Fruit fly (Drosophila melanogaster): ENCODE measurements around the gene CG3558.

The CG3558 gene

DNA sequence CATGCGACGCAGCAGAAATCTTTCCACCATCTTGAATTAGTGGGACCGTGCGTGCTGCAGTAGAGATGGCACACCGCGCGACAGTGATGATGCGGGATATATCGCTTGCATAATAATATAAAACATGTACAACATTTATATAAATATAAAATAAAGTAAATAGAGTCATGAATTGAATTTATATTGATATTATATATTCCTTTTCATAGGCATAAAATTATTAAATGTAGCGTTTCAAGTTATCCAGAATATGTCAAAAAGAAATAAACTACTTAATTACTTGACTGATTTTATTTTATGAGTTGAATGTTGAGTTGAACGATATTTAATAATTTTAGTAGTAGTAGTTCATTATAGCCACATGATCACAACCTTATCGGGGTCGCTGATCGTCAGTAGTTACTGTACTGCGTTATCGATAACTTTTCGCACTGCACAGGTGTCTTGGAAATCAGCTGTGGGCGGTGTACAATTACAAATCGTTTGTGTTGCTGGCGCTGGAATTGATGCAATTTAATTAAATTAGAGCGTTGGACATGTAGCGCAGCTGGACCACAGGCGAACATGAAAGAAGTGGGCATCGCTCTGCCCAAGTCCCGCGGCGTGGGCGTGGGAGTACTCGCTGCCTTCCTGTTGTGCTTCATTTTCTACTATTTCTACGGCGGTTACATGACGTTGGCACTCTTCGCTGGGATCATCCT lies 4.8 kb upstream of the CG3558 start, which contains the start of the genes Chd1 and Bem46 (continued):
- TF ChIP-seq Nf-YB (GFP tag; optimal IDR thresholded peaks at IDR 0.05) (peak; percentile 67), Hmr (GFP tag; optimal IDR thresholded peaks at IDR 0.05) (no peak), lab (GFP tag; optimal IDR thresholded peaks at IDR 0.05) (no peak), NK7.1 (GFP tag; optimal IDR thresholded peaks at IDR 0.05) (peak; percentile 56), CG11093 (GFP tag; IDR thresholded peaks at IDR 0.05) (peak; percentile 78; the same call in 2 of the 3 replicates), grau (tag; optimal IDR thresholded peaks at IDR 0.05) (peak; percentile 99), CG1792 (GFP tag; optimal IDR thresholded peaks at IDR 0.05) (peak; percentile 38), Xbp1 (GFP tag; optimal IDR thresholded peaks at IDR 0.05) (peak; percentile 91), CG7839 (tag; optimal IDR thresholded peaks at IDR 0.05) (peak; percentile 88), BEAF-32 (GFP tag; optimal IDR thresholded peaks at IDR 0.05) (peak; percentile 75), CrebB (tag; optimal IDR thresholded peaks at IDR 0.05) (peak; percentile 31), z (GFP tag; IDR thresholded peaks at IDR 0.05) (no peak), CG1024 (GFP tag; IDR thresholded peaks at IDR 0.05) (0 out of 2 replicates have a peak, but pooled peaks have one; percentile 7), CG5245 (GFP tag; optimal IDR thresholded peaks at IDR 0.05) (peak; percentile 74), ara (GFP tag; IDR thresholded peaks at IDR 0.05) (peak; percentile 4; the same call in 1 of the 2 replicates), CG12236 (GFP tag; optimal IDR thresholded peaks at IDR 0.05) (no peak), sc (optimal IDR thresholded peaks at IDR 0.05) (no peak), sc (GFP tag; optimal IDR thresholded peaks at IDR 0.05) (no peak), stc (GFP tag; IDR thresholded peaks at IDR 0.05) (peak; percentile 35; the same call in 1 of the 2 replicates), dan (GFP tag; IDR thresholded peaks at IDR 0.05) (no peak), CG6654 (GFP tag; optimal IDR thresholded peaks at IDR 0.05) (peak; percentile 68), cato (GFP tag; optimal IDR thresholded peaks at IDR 0.05; ENCODE audit: borderline replicate concordance) (peak; percentile 77), CG32532 (GFP tag; IDR thresholded peaks at IDR 0.05) (peak; percentile 89), al (GFP tag; IDR thresholded peaks at IDR 0.05) (peak; percentile 83), CG4617 (GFP tag; optimal IDR thresholded peaks at IDR 0.05; ENCODE audit: borderline replicate concordance) (peak; percentile 70), CG10321 (GFP tag; IDR thresholded peaks at IDR 0.05) (peak; percentile 33; the same call in 1 of the 2 replicates), Camta (GFP tag; optimal IDR thresholded peaks at IDR 0.05) (peak; percentile 23), CG12155 (GFP tag; optimal IDR thresholded peaks at IDR 0.05) (peak; percentile 88), grn (GFP tag; optimal IDR thresholded peaks at IDR 0.05) (no peak), CG10209 (GFP tag; optimal IDR thresholded peaks at IDR 0.05) (peak; percentile 83), ac (GFP tag; optimal IDR thresholded peaks at IDR 0.05) (no peak), bbx (GFP tag; IDR thresholded peaks at IDR 0.05; ENCODE audit: partially characterized antibody) (0 out of 2 replicates have a peak, but pooled peaks have one; percentile 22), lola (GFP tag; optimal IDR thresholded peaks at IDR 0.05) (peak in 1 of 3 experiments; percentile 87), chn (GFP tag; optimal IDR thresholded peaks at IDR 0.05) (peak; percentile 82), trh (GFP tag; optimal IDR thresholded peaks at IDR 0.05) (peak; percentile 81), CG3995 (GFP tag; optimal IDR thresholded peaks at IDR 0.05) (peak; percentile 46), CG8924 (tag; optimal IDR thresholded peaks at IDR 0.05) (peak; percentile 88), Hmx (GFP tag; optimal IDR thresholded peaks at IDR 0.05) (no peak), corto (GFP tag; optimal IDR thresholded peaks at IDR 0.05) (no peak), seq (GFP tag; IDR thresholded peaks at IDR 0.05) (no peak; the same call in 1 of the 2 replicates), CG1529 (GFP tag; optimal IDR thresholded peaks at IDR 0.05) (no peak), CG15479 (GFP tag; optimal IDR thresholded peaks at IDR 0.05) (peak; percentile 1), yki (optimal IDR thresholded peaks at IDR 0.05) (no peak), scrt (GFP tag; optimal IDR thresholded peaks at IDR 0.05) (peak; percentile 75), Six4 (GFP tag; optimal IDR thresholded peaks at IDR 0.05) (peak; percentile 88), CG30020 (tag; optimal IDR thresholded peaks at IDR 0.05) (peak; percentile 82), CG10979 (tag; optimal IDR thresholded peaks at IDR 0.05) (peak; percentile 77), CG16815 (GFP tag; optimal IDR thresholded peaks at IDR 0.05) (peak; percentile 90), CG18619 (GFP tag; optimal IDR thresholded peaks at IDR 0.05) (peak; percentile 88)
